Fruit fly (Drosophila melanogaster) whole organism, embryonic: ENCODE data around the gene CG43248.

Source experiments
- Atf6 ChIP-seq: fragments of 200-800 bp; sonication (Bioruptor generic); IDR thresholded peaks from 2 replicates; pipeline ENCODE4 v1.3.6; 2022; ENCODE audit warnings: missing biosample characterization, missing genetic modification characterization
- BtbVII ChIP-seq: fragments of 200-800 bp; sonication (Bioruptor generic); optimal IDR thresholded peaks from 3 replicates; lab custom pipeline; 2017; ENCODE audit warnings: missing biosample characterization, mild to moderate bottlenecking, missing genetic modification characterization
- CG10543 ChIP-seq: fragments of 200-800 bp; sonication (Bioruptor generic); optimal IDR thresholded peaks from 3 replicates; lab custom pipeline; 2017; ENCODE audit warnings: missing biosample characterization, mild to moderate bottlenecking, missing genetic modification characterization, moderate library complexity
- CG13894 ChIP-seq: fragments of 200-800 bp; sonication (Bioruptor generic); optimal IDR thresholded peaks from 3 replicates; lab custom pipeline; 2018; ENCODE audit warnings: missing biosample characterization, mild to moderate bottlenecking, missing genetic modification characterization, moderate library complexity
- CG14710 ChIP-seq: fragments of 200-800 bp; sonication (Bioruptor generic); optimal IDR thresholded peaks from 3 replicates; lab custom pipeline; 2019; ENCODE audit warnings: missing biosample characterization, mild to moderate bottlenecking, missing genetic modification characterization, moderate library complexity
- CG18599 ChIP-seq: fragments of 200-800 bp; sonication (Bioruptor generic); optimal IDR thresholded peaks from 3 replicates; lab custom pipeline; 2017; ENCODE audit warnings: missing biosample characterization, missing genetic modification characterization, mild to moderate bottlenecking, moderate library complexity, missing genetic modification reagents
- CG4328 ChIP-seq: fragments of 200-800 bp; sonication (Bioruptor generic); optimal IDR thresholded peaks from 3 replicates; lab custom pipeline; 2017; ENCODE audit warnings: missing biosample characterization, missing genetic modification reagents, missing genetic modification characterization
- CG6765 ChIP-seq: fragments of 200-800 bp; sonication (Bioruptor generic); optimal IDR thresholded peaks from 3 replicates; lab custom pipeline; 2017; ENCODE audit warnings: missing biosample characterization, mild to moderate bottlenecking, missing genetic modification characterization
- CG9797 ChIP-seq: fragments of 200-800 bp; sonication (Bioruptor generic); optimal IDR thresholded peaks from 3 replicates; lab custom pipeline; 2018; ENCODE audit warnings: missing biosample characterization, mild to moderate bottlenecking, missing genetic modification characterization
- CrebB ChIP-seq: fragments of 200-800 bp; sonication (Bioruptor generic); optimal IDR thresholded peaks from 3 replicates; lab custom pipeline; 2018; ENCODE audit warnings: missing biosample characterization, mild to moderate bottlenecking, missing genetic modification characterization
- Deaf1 ChIP-seq: fragments of 200-800 bp; optimal IDR thresholded peaks from 3 replicates; lab custom pipeline; 2019; ENCODE audit warnings: missing biosample characterization, mild to moderate bottlenecking, missing genetic modification characterization, moderate library complexity
- Drgx ChIP-seq: fragments of 200-800 bp; sonication (Bioruptor generic); IDR thresholded peaks from 2 replicates; pipeline ENCODE4 v1.3.6; 2022; ENCODE audit warnings: missing biosample characterization, missing genetic modification characterization
- E2f1 ChIP-seq: fragments of 200-800 bp; sonication (Bioruptor generic); IDR thresholded peaks from 2 replicates; pipeline ENCODE4 v1.3.6; 2022; ENCODE audit warnings: missing biosample characterization, missing genetic modification characterization
- E2f2 ChIP-seq: fragments of 200-800 bp; sonication (Bioruptor generic); IDR thresholded peaks from 2 replicates; pipeline ENCODE4 v1.3.6; 2022; ENCODE audit warnings: missing biosample characterization, missing genetic modification characterization
- HLH4C ChIP-seq: fragments of 200-800 bp; sonication (Bioruptor generic); IDR thresholded peaks from 3 replicates; pipeline ENCODE4 v1.3.6; 2022; ENCODE audit warnings: missing biosample characterization, missing genetic modification characterization; ENCODE audit not compliant: partially characterized antibody
- HmgZ ChIP-seq: fragments of 200-800 bp; sonication (Bioruptor generic); optimal IDR thresholded peaks from 2 replicates; lab custom pipeline; 2018; ENCODE audit warnings: missing biosample characterization, mild to moderate bottlenecking, missing genetic modification characterization
- Hmr ChIP-seq: fragments of 200-800 bp; sonication (Bioruptor generic); optimal IDR thresholded peaks from 3 replicates; lab custom pipeline; 2017; ENCODE audit warnings: mild to moderate bottlenecking, missing biosample characterization, missing genetic modification reagents, missing genetic modification characterization
- Jarid2 ChIP-seq: fragments of 200-800 bp; sonication (Bioruptor generic); optimal IDR thresholded peaks from 3 replicates; lab custom pipeline; 2017; ENCODE audit warnings: mild to moderate bottlenecking, missing biosample characterization, missing genetic modification reagents, missing genetic modification characterization
- Lhr ChIP-seq: fragments of 200-800 bp; sonication (Bioruptor generic); optimal IDR thresholded peaks from 3 replicates; lab custom pipeline; 2017; ENCODE audit warnings: mild to moderate bottlenecking, missing biosample characterization, missing genetic modification reagents, missing genetic modification characterization
- Lpt ChIP-seq: fragments of >200 bp; optimal IDR thresholded peaks from 2 replicates; lab custom pipeline; 2018; ENCODE audit warnings: missing biosample characterization, missing genetic modification characterization
- MESR4 ChIP-seq: fragments of 200-800 bp; sonication (Bioruptor generic); optimal IDR thresholded peaks from 2 replicates; lab custom pipeline; 2018; ENCODE audit warnings: missing biosample characterization, mild to moderate bottlenecking, missing genetic modification characterization, moderate library complexity
- MTF-1 ChIP-seq: fragments of 200-800 bp; sonication (Bioruptor generic); optimal IDR thresholded peaks from 2 replicates; lab custom pipeline; 2018; ENCODE audit warnings: missing biosample characterization, mild to moderate bottlenecking, missing genetic modification characterization, borderline replicate concordance
- Myb ChIP-seq: fragments of 200-800 bp; sonication (Bioruptor generic); optimal IDR thresholded peaks from 2 replicates; lab custom pipeline; 2016; ENCODE audit warnings: missing biosample characterization, missing genetic modification characterization
- Nf-YC ChIP-seq: fragments of 200-800 bp; optimal IDR thresholded peaks from 3 replicates; lab custom pipeline; 2019; ENCODE audit warnings: missing biosample characterization, mild to moderate bottlenecking, missing genetic modification characterization, moderate library complexity
- Scr ChIP-seq: fragments of 200-800 bp; sonication (Bioruptor generic); IDR thresholded peaks from 2 replicates; pipeline ENCODE4 v1.3.6; 2022; ENCODE audit warnings: missing biosample characterization, missing genetic modification characterization; ENCODE audit not compliant: partially characterized antibody
- Stat92E ChIP-seq, 3 experiments: fragments of >200 bp in 2 of 3; fragments of 200-800 bp in 1 of 3; sonication (Bioruptor generic) in 1 of 3; optimal IDR thresholded peaks; 2 replicates each; lab custom pipeline; 2017 to 2019; ENCODE audit warnings: missing biosample characterization in 3 of 3, missing genetic modification characterization in 3 of 3, mild to moderate bottlenecking in 1 of 3, moderate library complexity in 1 of 3
- Xrp1 ChIP-seq: fragments of 200-800 bp; sonication (Bioruptor generic); IDR thresholded peaks from 2 replicates; pipeline ENCODE4 v1.3.6; 2022; ENCODE audit warnings: missing biosample characterization, missing genetic modification characterization
- ato ChIP-seq: fragments of 200-800 bp; sonication (Bioruptor generic); IDR thresholded peaks from 2 replicates; pipeline ENCODE4 v1.3.6; 2022; ENCODE audit warnings: missing biosample characterization, missing genetic modification characterization; ENCODE audit not compliant: partially characterized antibody
- chinmo ChIP-seq: fragments of 200-800 bp; sonication (Bioruptor generic); IDR thresholded peaks from 4 replicates; pipeline ENCODE4 v1.3.6; 2022; ENCODE audit warnings: missing biosample characterization, missing genetic modification characterization; ENCODE audit not compliant: partially characterized antibody
- ci ChIP-seq: fragments of 200-800 bp; sonication (Bioruptor generic); IDR thresholded peaks from 3 replicates; pipeline ENCODE4 v1.3.6; 2022; ENCODE audit warnings: missing biosample characterization, missing genetic modification characterization
- ftz-f1 ChIP-seq: fragments of 200-800 bp; sonication (Bioruptor generic); optimal IDR thresholded peaks from 2 replicates; lab custom pipeline; 2016; ENCODE audit warnings: missing biosample characterization, missing genetic modification characterization
- gcm ChIP-seq: fragments of 200-800 bp; sonication (Bioruptor generic); optimal IDR thresholded peaks from 2 replicates; lab custom pipeline; 2019; ENCODE audit warnings: missing biosample characterization, mild to moderate bottlenecking, missing genetic modification characterization, moderate library complexity
- gem ChIP-seq: fragments of 200-800 bp; sonication (Bioruptor generic); optimal IDR thresholded peaks from 2 replicates; lab custom pipeline; 2019; ENCODE audit warnings: missing biosample characterization, mild to moderate bottlenecking, missing genetic modification characterization, moderate library complexity
- gsb ChIP-seq: fragments of 200-800 bp; sonication (Bioruptor generic); IDR thresholded peaks from 2 replicates; pipeline ENCODE4 v1.3.6; 2022; ENCODE audit warnings: missing biosample characterization, missing genetic modification characterization
- lab ChIP-seq: fragments of 200-800 bp; sonication (Bioruptor generic); optimal IDR thresholded peaks from 3 replicates; lab custom pipeline; 2017; ENCODE audit warnings: missing biosample characterization, missing genetic modification characterization, mild to moderate bottlenecking, moderate library complexity, missing genetic modification reagents
- mam ChIP-seq: fragments of 200-800 bp; sonication (Bioruptor generic); optimal IDR thresholded peaks from 3 replicates; lab custom pipeline; 2016; ENCODE audit warnings: missing biosample characterization, missing genetic modification characterization
- mirr ChIP-seq: fragments of 200-800 bp; sonication (Bioruptor generic); optimal IDR thresholded peaks from 3 replicates; lab custom pipeline; 2018; ENCODE audit warnings: missing biosample characterization, mild to moderate bottlenecking, missing genetic modification characterization
- mld ChIP-seq: fragments of 200-800 bp; sonication (Bioruptor generic); IDR thresholded peaks from 3 replicates; pipeline ENCODE4 v1.3.6; 2022; ENCODE audit warnings: missing biosample characterization, missing genetic modification characterization; ENCODE audit not compliant: partially characterized antibody
- peb ChIP-seq: fragments of 200-800 bp; sonication (Bioruptor generic); IDR thresholded peaks from 2 replicates; pipeline ENCODE4 v1.3.6; 2022; ENCODE audit warnings: missing biosample characterization, missing genetic modification characterization
- row ChIP-seq: fragments of 200-800 bp; sonication (Bioruptor generic); IDR thresholded peaks from 3 replicates; pipeline ENCODE4 v1.3.6; 2022; ENCODE audit warnings: missing biosample characterization, missing genetic modification characterization
- sna ChIP-seq: fragments of 200-800 bp; sonication (Bioruptor generic); IDR thresholded peaks from 2 replicates; pipeline ENCODE4 v1.3.6; 2022; ENCODE audit warnings: missing biosample characterization, missing genetic modification characterization; ENCODE audit not compliant: partially characterized antibody
- sug ChIP-seq: fragments of 200-800 bp; optimal IDR thresholded peaks from 2 replicates; lab custom pipeline; 2019; ENCODE audit warnings: missing biosample characterization, mild to moderate bottlenecking, missing genetic modification characterization, moderate library complexity
- unc-4 ChIP-seq: fragments of 200-800 bp; sonication (Bioruptor generic); IDR thresholded peaks from 2 replicates; pipeline ENCODE4 v1.3.6; 2022; ENCODE audit warnings: missing biosample characterization, missing genetic modification characterization; ENCODE audit not compliant: partially characterized antibody
- unpg ChIP-seq: fragments of 200-800 bp; sonication (Bioruptor generic); optimal IDR thresholded peaks from 3 replicates; lab custom pipeline; 2018; ENCODE audit warnings: missing biosample characterization, mild to moderate bottlenecking, missing genetic modification characterization, moderate library complexity
- vnd ChIP-seq: fragments of 200-800 bp; sonication (Bioruptor generic); IDR thresholded peaks from 3 replicates; pipeline ENCODE4 v1.3.6; 2022; ENCODE audit warnings: missing biosample characterization, missing genetic modification characterization; ENCODE audit not compliant: partially characterized antibody

Gene CG43248

dm6 chr3L:15500813-15501645 lies 30.2 kb downstream of the CG43248 start, which contains the start of gene CG7272 (continued):
- TF ChIP-seq CG6765 (no peak), Deaf1 (peak; percentile 72), CG14710 (tag; lab: Kevin White, UChicago) (peak; percentile 29), ato (GFP tag; lab: Robert Waterston, UW) (peak; percentile 51; the same call in 1 of the 2 replicates), ci (GFP tag; lab: Robert Waterston, UW) (peak; percentile 30; the same call in 1 of the 3 replicates), CG18599 (GFP tag; lab: Kevin White, UChicago) (no peak), Stat92E (GFP tag; optimal IDR thresholded peaks at IDR 0.05; lab: Kevin White, UChicago) (peak in 1 of 3 experiments; percentile 21), unpg (GFP tag; lab: Kevin White, UChicago) (peak; percentile 7), lab (GFP tag; lab: Kevin White, UChicago) (peak; percentile 44), gem (tag; lab: Kevin White, UChicago) (peak; percentile 10), Atf6 (GFP tag; lab: Robert Waterston, UW) (peak; percentile 20; the same call in 1 of the 2 replicates), HLH4C (GFP tag; lab: Robert Waterston, UW) (peak; percentile 50; the same call in 2 of the 3 replicates), Scr (GFP tag; lab: Robert Waterston, UW) (peak; percentile 20; the same call in 1 of the 2 replicates), E2f2 (peak; percentile 97), peb (GFP tag; lab: Robert Waterston, UW) (no peak), sug (peak; percentile 91), gsb (GFP tag; lab: Robert Waterston, UW) (no peak), BtbVII (GFP tag; lab: Kevin White, UChicago) (no peak), mam (GFP tag; lab: Kevin White, UChicago) (peak; percentile 29), gcm (GFP tag; lab: Kevin White, UChicago) (peak; percentile 18), CG13894 (tag; lab: Kevin White, UChicago) (peak; percentile 48), HmgZ (tag; lab: Kevin White, UChicago) (peak; percentile 65), unc-4 (GFP tag; lab: Robert Waterston, UW) (peak; percentile 51), chinmo (GFP tag; lab: Robert Waterston, UW) (peak; percentile 28; the same call in 1 of the 4 replicates), E2f1 (GFP tag; lab: Robert Waterston, UW) (peak; percentile 36; the same call in 1 of the 2 replicates), Myb (GFP tag; lab: Kevin White, UChicago) (peak; percentile 90), ftz-f1 (GFP tag; lab: Kevin White, UChicago) (peak; percentile 84), MTF-1 (GFP tag; lab: Kevin White, UChicago) (peak; percentile 14), mirr (GFP tag; lab: Kevin White, UChicago) (peak; percentile 65), row (peak; percentile 52; the same call in 2 of the 3 replicates), mld (0 out of 3 replicates have a peak, but pooled peaks have one; percentile 17), CG10543 (GFP tag; lab: Kevin White, UChicago) (peak; percentile 82), MESR4 (GFP tag; lab: Kevin White, UChicago) (peak; percentile 9), CrebB (tag; lab: Kevin White, UChicago) (peak; percentile 53), vnd (GFP tag; lab: Robert Waterston, UW) (peak; percentile 39; the same call in 2 of the 3 replicates), Lpt (no peak), Drgx (GFP tag; lab: Robert Waterston, UW) (peak; percentile 15; the same call in 1 of the 2 replicates), Hmr (GFP tag; lab: Kevin White, UChicago) (peak; percentile 32), CG4328 (GFP tag; lab: Kevin White, UChicago) (peak; percentile 27), Xrp1 (GFP tag; lab: Robert Waterston, UW) (peak; percentile 32; the same call in 1 of the 2 replicates), Nf-YC (tag; lab: Kevin White, UChicago) (peak; percentile 45), Jarid2 (GFP tag; lab: Kevin White, UChicago) (peak; percentile 70), sna (GFP tag; lab: Robert Waterston, UW) (0 out of 2 replicates have a peak, but pooled peaks have one; percentile 36), CG9797 (GFP tag; lab: Kevin White, UChicago) (peak; percentile 22), Lhr (GFP tag; lab: Kevin White, UChicago) (peak; percentile 5)
